Fruit fly (Drosophila melanogaster) S2 (cell line): ENCODE data around the gene CG33110.

Source experiments
- CG8478 ChIP-seq: fragments of >200 bp; optimal IDR thresholded peaks from 2 replicates; lab custom pipeline; 2018
- CTCF ChIP-seq, 2 experiments: fragments of >200 bp; optimal IDR thresholded peaks; 2 replicates each; lab custom pipeline; 2018

DNA sequence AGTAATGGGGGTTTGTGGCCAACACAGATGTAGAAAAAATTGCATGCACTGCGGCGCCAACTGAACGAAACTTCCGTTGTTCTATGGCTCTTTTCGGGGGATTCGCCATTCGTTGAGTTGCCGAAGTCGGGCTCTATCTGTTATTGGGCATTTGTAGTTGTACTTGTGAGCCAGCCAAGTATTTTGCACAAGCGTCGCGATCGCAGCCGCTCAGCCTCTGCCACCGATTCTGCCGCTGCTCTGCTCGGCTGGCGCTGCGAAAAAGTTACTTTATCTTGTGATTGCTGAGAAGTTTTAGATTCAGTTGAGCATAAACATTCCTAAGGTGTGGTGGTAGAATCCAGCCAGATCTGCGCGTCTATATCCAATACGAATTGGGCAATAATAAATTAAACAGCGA, at the start of gene CG33110:
- TF ChIP-seq CG8478 (no peak), CTCF (optimal IDR thresholded peaks at IDR 0.05; lab: Kevin White, UChicago) (no peak)
